Worm (Caenorhabditis elegans): ENCODE results near the gene Y41C4A.8.

Gene Y41C4A.8

ce11 chrIII:11731491-11731890 lies 22.9 kb upstream of the Y41C4A.8 start:
- TF ChIP-seq nhr-76 (tag; optimal IDR thresholded peaks at IDR 0.05) (no peak), ceh-28 (tag; optimal IDR thresholded peaks at IDR 0.05) (no peak), ceh-82 (tag; optimal IDR thresholded peaks at IDR 0.05) (no peak), ceh-62 (tag; optimal IDR thresholded peaks at IDR 0.05) (no peak), mdl-1 (tag; optimal IDR thresholded peaks at IDR 0.05) (no peak), lsy-2 (tag; optimal IDR thresholded peaks at IDR 0.05) (no peak), spr-1 (tag; optimal IDR thresholded peaks at IDR 0.05) (no peak), nhr-237 (tag; optimal IDR thresholded peaks at IDR 0.05) (no peak), dve-1 (tag; optimal IDR thresholded peaks at IDR 0.05; ENCODE audit: insufficient read depth) (no peak), vab-7 (GFP tag; IDR thresholded peaks at IDR 0.05) (no peak), fkh-10 (GFP tag; optimal IDR thresholded peaks at IDR 0.05) (no peak), nhr-11 (tag; optimal IDR thresholded peaks at IDR 0.05) (no peak), nhr-77 (tag; optimal IDR thresholded peaks at IDR 0.05) (no peak), unc-39 (tag; optimal IDR thresholded peaks at IDR 0.05) (no peak), F10B5.3 (tag; optimal IDR thresholded peaks at IDR 0.05) (no peak), hlh-30 (tag; optimal IDR thresholded peaks at IDR 0.05; ENCODE audit: insufficient read depth) (no peak), daf-16 (GFP tag; optimal IDR thresholded peaks at IDR 0.05) (no peak), daf-16 (tag; optimal IDR thresholded peaks at IDR 0.05) (no peak), zip-11 (GFP tag; IDR thresholded peaks at IDR 0.05) (no peak), duxl-1 (tag; optimal IDR thresholded peaks at IDR 0.05; ENCODE audit: poor library complexity) (no peak)

- TF ChIP-seq daf-19 (GFP tag; conservative IDR thresholded peaks at IDR 0.05) (no peak), set-16 (GFP tag; IDR thresholded peaks at IDR 0.05) (peak; percentile 89), nhr-41 (GFP tag; IDR thresholded peaks at IDR 0.05) (no peak), madf-5 (GFP tag; IDR thresholded peaks at IDR 0.05) (0 out of 4 replicates have a peak, but pooled peaks of 1 of the 2 experiments have one; percentile 17)
These were observed 22.2 kb upstream of the Y41C4A.8 start for ce11 chrIII:11730850-11731249.

ce11 chrIII:11730312-11730711 lies 21.7 kb upstream of the Y41C4A.8 start, which contains the start of gene Y41C4A.18:
TSS of gene Y41C4A.18 (plus strand) at chrIII:11730612.
- TF ChIP-seq spr-1 (tag; optimal IDR thresholded peaks at IDR 0.05), result no peak
- peak; percentile 39 for TF ChIP-seq aha-1 (tag)
- no peak for TF ChIP-seq vab-7 (GFP tag; IDR thresholded peaks at IDR 0.05)

ce11 chrIII:11727010-11727409 lies 18.4 kb upstream of the Y41C4A.8 start:
- TF ChIP-seq attf-4 (tag; optimal IDR thresholded peaks at IDR 0.05) (no peak), hlh-30 (tag; optimal IDR thresholded peaks at IDR 0.05; ENCODE audit: insufficient read depth) (peak; percentile 68), nhr-41 (GFP tag; IDR thresholded peaks at IDR 0.05) (peak; percentile 55; the same call in 1 of the 2 replicates), hlh-11 (tag; optimal IDR thresholded peaks at IDR 0.05) (peak; percentile 17), nhr-111 (GFP tag; optimal IDR thresholded peaks at IDR 0.05) (no peak), lin-1 (GFP tag; IDR thresholded peaks at IDR 0.05) (peak; percentile 39; the same call in 1 of the 2 replicates), nhr-28 (tag; optimal IDR thresholded peaks at IDR 0.05) (peak; percentile 3), pha-4 (GFP tag; IDR thresholded peaks at IDR 0.05) (no peak), pha-4 (tag; optimal IDR thresholded peaks at IDR 0.05) (no peak), pqm-1 (tag; optimal IDR thresholded peaks at IDR 0.05) (no peak), dmd-6 (GFP tag; IDR thresholded peaks at IDR 0.05) (peak; percentile 43), duxl-1 (tag; optimal IDR thresholded peaks at IDR 0.05; ENCODE audit: poor library complexity) (no peak), jun-1 (tag; optimal IDR thresholded peaks at IDR 0.05) (no peak), nhr-10 (tag; optimal IDR thresholded peaks at IDR 0.05) (no peak)

ce11 chrIII:11726590-11726989 lies 18.0 kb upstream of the Y41C4A.8 start, which contains the start of gene Y41C4A.12:
TSS of gene Y41C4A.12 (minus strand) at chrIII:11726690.
- TF ChIP-seq T20F7.1 (GFP tag; optimal IDR thresholded peaks at IDR 0.05) (no peak), daf-16 (GFP tag; optimal IDR thresholded peaks at IDR 0.05) (no peak), daf-16 (tag; optimal IDR thresholded peaks at IDR 0.05) (peak; percentile 31)
